Worm (Caenorhabditis elegans): Measurements from ENCODE around the gene C01G6.4.

DNA sequence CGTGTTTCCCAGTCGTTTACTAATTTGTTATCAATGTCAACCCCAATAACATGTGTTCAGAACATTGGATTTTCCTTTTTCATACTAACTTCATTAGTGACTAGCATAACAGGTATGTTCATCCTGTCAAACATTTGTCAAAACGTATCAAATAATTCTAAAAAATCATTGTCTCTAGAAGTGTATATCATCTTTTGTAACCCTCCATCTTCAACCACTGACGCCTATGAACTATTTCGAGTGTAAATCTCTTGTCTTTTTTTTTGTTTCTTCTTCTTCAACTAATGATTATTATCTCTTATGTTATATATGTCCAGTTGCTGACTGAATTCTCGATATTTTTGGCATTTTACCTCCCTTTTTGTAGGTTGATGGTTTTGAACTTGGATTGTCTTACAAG, 35.1 kb downstream of the C01G6.4 start:
- TF ChIP-seq nhr-28 (tag; optimal IDR thresholded peaks at IDR 0.05) (no peak), ces-1 (GFP tag; optimal IDR thresholded peaks at IDR 0.05) (no peak), snpc-4 (tag; optimal IDR thresholded peaks at IDR 0.05) (no peak), elt-3 (tag; optimal IDR thresholded peaks at IDR 0.05) (no peak), nhr-76 (tag; optimal IDR thresholded peaks at IDR 0.05) (no peak), mep-1 (tag; optimal IDR thresholded peaks at IDR 0.05) (no peak), mab-5 (tag; optimal IDR thresholded peaks at IDR 0.05) (no peak), flh-1 (GFP tag; optimal IDR thresholded peaks at IDR 0.05) (no peak), lsy-2 (tag; optimal IDR thresholded peaks at IDR 0.05) (no peak), ztf-11 (tag; optimal IDR thresholded peaks at IDR 0.05) (no peak), bed-3 (GFP tag; optimal IDR thresholded peaks at IDR 0.05) (no peak), tbx-8 (GFP tag; optimal IDR thresholded peaks at IDR 0.05) (no peak), unc-120 (tag; optimal IDR thresholded peaks at IDR 0.05; ENCODE audit: poor library complexity, severe bottlenecking) (no peak), sptf-1 (tag; optimal IDR thresholded peaks at IDR 0.05) (no peak)
